Fruit fly (Drosophila melanogaster): Measurements from ENCODE around the gene eRF1.

Gene eRF1

dm6 chr3L:20395257-20395909, 47.2 kb downstream of the eRF1 start (continued):
- TF ChIP-seq aop (GFP tag; IDR thresholded peaks at IDR 0.05) (no peak; the same call in 1 of the 2 replicates), CG6689 (GFP tag; IDR thresholded peaks at IDR 0.05) (0 out of 2 replicates have a peak, but pooled peaks have one; percentile 34), CG33557 (GFP tag; optimal IDR thresholded peaks at IDR 0.05) (no peak), chinmo (GFP tag; IDR thresholded peaks at IDR 0.05; ENCODE audit: partially characterized antibody) (peak; percentile 90; the same call in 3 of the 4 replicates), CG17186 (GFP tag; optimal IDR thresholded peaks at IDR 0.05) (no peak), Atf6 (GFP tag; IDR thresholded peaks at IDR 0.05) (peak; percentile 75), onecut (GFP tag; IDR thresholded peaks at IDR 0.05) (0 out of 2 replicates have a peak, but pooled peaks have one; percentile 12), Fer2 (tag; optimal IDR thresholded peaks at IDR 0.05) (no peak), TFAM (GFP tag; optimal IDR thresholded peaks at IDR 0.05) (no peak), Opbp (GFP tag; IDR thresholded peaks at IDR 0.05; ENCODE audit: partially characterized antibody) (no peak), CG7556 (GFP tag; optimal IDR thresholded peaks at IDR 0.05) (peak; percentile 51), CoRest (tag; optimal IDR thresholded peaks at IDR 0.05) (peak; percentile 57), bab2 (GFP tag; optimal IDR thresholded peaks at IDR 0.05) (peak; percentile 32), Hmr (GFP tag; optimal IDR thresholded peaks at IDR 0.05) (peak; percentile 79), trem (tag; optimal IDR thresholded peaks at IDR 0.05) (no peak), Awh (GFP tag; IDR thresholded peaks at IDR 0.05) (no peak), fd64A (GFP tag; optimal IDR thresholded peaks at IDR 0.05) (no peak), rib (GFP tag; IDR thresholded peaks at IDR 0.05) (no peak), danr (GFP tag; IDR thresholded peaks at IDR 0.05) (no peak), CG7271 (tag; optimal IDR thresholded peaks at IDR 0.05) (no peak), CHES-1-like (GFP tag; optimal IDR thresholded peaks at IDR 0.05) (no peak), Lim3 (GFP tag; IDR thresholded peaks at IDR 0.05) (no peak), pita (GFP tag; optimal IDR thresholded peaks at IDR 0.05) (no peak), CG1832 (GFP tag; optimal IDR thresholded peaks at IDR 0.05) (no peak), ftz-f1 (GFP tag; optimal IDR thresholded peaks at IDR 0.05) (peak; percentile 55), Tbp (GFP tag; optimal IDR thresholded peaks at IDR 0.05) (no peak), Optix (GFP tag; IDR thresholded peaks at IDR 0.05) (no peak), CG18599 (GFP tag; optimal IDR thresholded peaks at IDR 0.05) (peak; percentile 74), CG13287 (GFP tag; IDR thresholded peaks at IDR 0.05; ENCODE audit: partially characterized antibody) (peak; percentile 48), Atf-2 (GFP tag; optimal IDR thresholded peaks at IDR 0.05) (peak; percentile 29), phol (tag; optimal IDR thresholded peaks at IDR 0.05) (peak; percentile 9), CG10321 (GFP tag; IDR thresholded peaks at IDR 0.05) (no peak), CG14667 (GFP tag; IDR thresholded peaks at IDR 0.05) (no peak), CG2889 (GFP tag; IDR thresholded peaks at IDR 0.05) (no peak), C15 (GFP tag; IDR thresholded peaks at IDR 0.05) (no peak), Atf3 (GFP tag; optimal IDR thresholded peaks at IDR 0.05) (no peak), CG10462 (GFP tag; optimal IDR thresholded peaks at IDR 0.05) (no peak), CG6791 (GFP tag; IDR thresholded peaks at IDR 0.05; ENCODE audit: partially characterized antibody) (no peak), CG2199 (GFP tag; IDR thresholded peaks at IDR 0.05) (peak; percentile 89; the same call in 2 of the 3 replicates), slbo (GFP tag; IDR thresholded peaks at IDR 0.05) (peak; percentile 69), ro (GFP tag; IDR thresholded peaks at IDR 0.05) (no peak), Oaz (GFP tag; IDR thresholded peaks at IDR 0.05) (0 out of 2 replicates have a peak, but pooled peaks have one; percentile 6), tup (GFP tag; optimal IDR thresholded peaks at IDR 0.05) (no peak), lmd (GFP tag; IDR thresholded peaks at IDR 0.05) (no peak; the same call in 1 of the 2 replicates), lab (GFP tag; optimal IDR thresholded peaks at IDR 0.05) (peak; percentile 65), ci (GFP tag; IDR thresholded peaks at IDR 0.05) (no peak), fu2 (GFP tag; optimal IDR thresholded peaks at IDR 0.05) (peak; percentile 19), CG7372 (GFP tag; IDR thresholded peaks at IDR 0.05) (no peak), ken (GFP tag; IDR thresholded peaks at IDR 0.05) (0 out of 3 replicates have a peak, but pooled peaks have one; percentile 3), CG4617 (GFP tag; optimal IDR thresholded peaks at IDR 0.05; ENCODE audit: borderline replicate concordance) (no peak)

All from whole organism, embryonic.